Fruit fly (Drosophila melanogaster) S2 (cell line): ENCODE data around the gene CG18809.

Source experiments
- CG8478 ChIP-seq: fragments of >200 bp; optimal IDR thresholded peaks from 2 replicates; lab custom pipeline; 2018
- CTCF ChIP-seq, 2 experiments: fragments of >200 bp; optimal IDR thresholded peaks; 2 replicates each; lab custom pipeline; 2018

The CG18809 gene

dm6 chrX:19737872-19738271, 6.3 kb downstream of the CG18809 start:
- no peak for TF ChIP-seq CG8478 (lab: Kevin White, UChicago)
- TF ChIP-seq CTCF (optimal IDR thresholded peaks at IDR 0.05; lab: Kevin White, UChicago), result no peak

- TF ChIP-seq CTCF (optimal IDR thresholded peaks at IDR 0.05; lab: Kevin White, UChicago) (no peak), CG8478 (lab: Kevin White, UChicago) (no peak)
Observed at dm6 chrX:19735270-19735669, 8.9 kb downstream of the CG18809 start, which contains the start of gene CG14234. TSS of gene CG14234 (plus strand) at chrX:19735570.

- TF ChIP-seq CTCF (optimal IDR thresholded peaks at IDR 0.05; lab: Kevin White, UChicago) (no peak), CG8478 (lab: Kevin White, UChicago) (no peak)
Observed at dm6 chrX:19730844-19731243, 13.3 kb downstream of the CG18809 start, which contains the start of gene AP-1-2beta. TSS of gene AP-1-2beta (plus strand) at chrX:19731004.

- TF ChIP-seq CTCF (optimal IDR thresholded peaks at IDR 0.05; lab: Kevin White, UChicago) (peak; percentile 62 to 76), CG8478 (lab: Kevin White, UChicago) (no peak)
Observed at dm6 chrX:19717988-19718973, 25.9 kb downstream of the CG18809 start, which contains the start of gene CG12531. TSS of gene CG12531 (plus strand) at chrX:19718923.

- no peak for TF ChIP-seq CTCF (optimal IDR thresholded peaks at IDR 0.05; lab: Kevin White, UChicago)
- no peak for TF ChIP-seq CG8478 (lab: Kevin White, UChicago)
Observed at dm6 chrX:19717041-19717440, 27.1 kb downstream of the CG18809 start.

dm6 chrX:19716325-19716917, 27.7 kb downstream of the CG18809 start:
- TF ChIP-seq CTCF (optimal IDR thresholded peaks at IDR 0.05; lab: Kevin White, UChicago), result no peak
- no peak for TF ChIP-seq CG8478 (lab: Kevin White, UChicago)

dm6 chrX:19714816-19715215, 29.3 kb downstream of the CG18809 start:
- TF ChIP-seq CG8478 (lab: Kevin White, UChicago), result no peak
- no peak for TF ChIP-seq CTCF (optimal IDR thresholded peaks at IDR 0.05; lab: Kevin White, UChicago)

dm6 chrX:19712898-19713627, 31.1 kb downstream of the CG18809 start, which contains the start of gene meso18E:
TSS of gene meso18E (minus strand) at chrX:19713045.
- TF ChIP-seq CG8478 (lab: Kevin White, UChicago) (no peak), CTCF (optimal IDR thresholded peaks at IDR 0.05; lab: Kevin White, UChicago) (no peak)

dm6 chrX:19711936-19712335, 32.2 kb downstream of the CG18809 start:
- TF ChIP-seq CG8478 (lab: Kevin White, UChicago), result no peak
- no peak for TF ChIP-seq CTCF (optimal IDR thresholded peaks at IDR 0.05; lab: Kevin White, UChicago)

- TF ChIP-seq CG8478 (lab: Kevin White, UChicago), result no peak
- no peak for TF ChIP-seq CTCF (optimal IDR thresholded peaks at IDR 0.05; lab: Kevin White, UChicago)
Observed at dm6 chrX:19704083-19704482, 40.1 kb downstream of the CG18809 start, which contains the start of the genes CG14230 and CG14232. TSS of gene CG14230 (plus strand) at chrX:19704176. TSS of gene CG14232 (minus strand) at chrX:19704259.

dm6 chrX:19701611-19702010, 42.5 kb downstream of the CG18809 start, which contains the start of gene Tcs4:
TSS of gene Tcs4 (minus strand) at chrX:19701755.
- TF ChIP-seq CTCF (optimal IDR thresholded peaks at IDR 0.05; lab: Kevin White, UChicago) (no peak), CG8478 (lab: Kevin White, UChicago) (no peak)

dm6 chrX:19697255-19697877, 46.8 kb downstream of the CG18809 start:
- no peak for TF ChIP-seq CG8478 (lab: Kevin White, UChicago)
- no peak for TF ChIP-seq CTCF (optimal IDR thresholded peaks at IDR 0.05; lab: Kevin White, UChicago)

- TF ChIP-seq CG8478 (lab: Kevin White, UChicago) (no peak), CTCF (optimal IDR thresholded peaks at IDR 0.05; lab: Kevin White, UChicago) (peak in 1 of 2 experiments; percentile 12)
Observed at dm6 chrX:19696845-19697244, 47.3 kb downstream of the CG18809 start, which contains the start of gene Cdc42. TSS of gene Cdc42 (plus strand) at chrX:19697091.
